Fruit fly (Drosophila melanogaster) whole organism, adult: ENCODE results near the gene CG44837.

ENCODE experiments used
- CG33017 ChIP-seq: fragments of 200-800 bp; sonication (Bioruptor generic); optimal IDR thresholded peaks from 2 replicates; lab custom pipeline; 2018; ENCODE audit warnings: missing biosample characterization, mild to moderate bottlenecking, missing genetic modification characterization, moderate library complexity
- CG5204 ChIP-seq: fragments of 200-800 bp; sonication (Bioruptor generic); optimal IDR thresholded peaks from 2 replicates; lab custom pipeline; 2016; ENCODE audit warnings: missing biosample characterization, missing genetic modification characterization
- CG7101 ChIP-seq: fragments of 200-800 bp; sonication (Bioruptor generic); optimal IDR thresholded peaks from 2 replicates; lab custom pipeline; 2018; ENCODE audit warnings: missing biosample characterization, mild to moderate bottlenecking, missing genetic modification characterization, moderate library complexity

- TF ChIP-seq CG33017 (tag; lab: Kevin White, UChicago) (no peak), CG5204 (GFP tag; lab: Kevin White, UChicago) (no peak), CG7101 (tag; lab: Kevin White, UChicago) (no peak)
These were observed 27.4 kb upstream of the CG44837 start, which contains the start of gene prc for dm6 chr3L:11966104-11966503.
